Fruit fly (Drosophila melanogaster) whole organism, embryonic: Measurements from ENCODE around the gene CG1785.

Experiments
- Blimp-1 ChIP-seq: fragments of 200-800 bp; sonication (Bioruptor generic); optimal IDR thresholded peaks from 3 replicates; lab custom pipeline; 2018; ENCODE audit warnings: missing biosample characterization, missing genetic modification characterization, mild to moderate bottlenecking, moderate library complexity, missing genetic modification reagents
- CG10462 ChIP-seq: fragments of 200-800 bp; sonication (Bioruptor generic); optimal IDR thresholded peaks from 2 replicates; lab custom pipeline; 2016; ENCODE audit warnings: missing biosample characterization, missing genetic modification characterization
- CG13894 ChIP-seq: fragments of 200-800 bp; sonication (Bioruptor generic); optimal IDR thresholded peaks from 3 replicates; lab custom pipeline; 2018; ENCODE audit warnings: missing biosample characterization, mild to moderate bottlenecking, missing genetic modification characterization, moderate library complexity
- CG14441 ChIP-seq: fragments of 200-800 bp; sonication (Bioruptor generic); IDR thresholded peaks from 2 replicates; pipeline ENCODE4 v1.3.6; 2022; ENCODE audit warnings: missing biosample characterization, missing genetic modification characterization
- CG14710 ChIP-seq: fragments of 200-800 bp; sonication (Bioruptor generic); optimal IDR thresholded peaks from 3 replicates; lab custom pipeline; 2019; ENCODE audit warnings: missing biosample characterization, mild to moderate bottlenecking, missing genetic modification characterization, moderate library complexity
- CG15601 ChIP-seq: fragments of 200-800 bp; sonication (Bioruptor generic); optimal IDR thresholded peaks from 3 replicates; lab custom pipeline; 2019; ENCODE audit warnings: missing biosample characterization, mild to moderate bottlenecking, missing genetic modification characterization, moderate library complexity
- CG1602 ChIP-seq: fragments of 200-800 bp; sonication (Bioruptor generic); optimal IDR thresholded peaks from 3 replicates; lab custom pipeline; 2016; ENCODE audit warnings: missing biosample characterization, missing genetic modification characterization
- CG2678 ChIP-seq: fragments of 200-800 bp; sonication (Bioruptor generic); optimal IDR thresholded peaks from 3 replicates; lab custom pipeline; 2019; ENCODE audit warnings: missing biosample characterization, mild to moderate bottlenecking, missing genetic modification characterization, moderate library complexity
- CG30403 ChIP-seq: fragments of 200-800 bp; sonication (Bioruptor generic); optimal IDR thresholded peaks from 3 replicates; lab custom pipeline; 2016; ENCODE audit warnings: missing biosample characterization, missing genetic modification characterization
- CG31224 ChIP-seq: fragments of 200-800 bp; sonication (Bioruptor generic); IDR thresholded peaks from 2 replicates; pipeline ENCODE4 v1.3.6; 2022; ENCODE audit warnings: missing biosample characterization, missing genetic modification characterization
- CG4360 ChIP-seq: fragments of 200-800 bp; sonication (Bioruptor generic); IDR thresholded peaks from 2 replicates; pipeline ENCODE4 v1.3.6; 2022; ENCODE audit warnings: missing biosample characterization, missing genetic modification characterization
- CG7372 ChIP-seq: fragments of 200-800 bp; sonication (Bioruptor generic); IDR thresholded peaks from 2 replicates; pipeline ENCODE4 v1.3.6; 2022; ENCODE audit warnings: missing biosample characterization, missing genetic modification characterization
- CG7839 ChIP-seq: fragments of 200-800 bp; sonication (Bioruptor generic); optimal IDR thresholded peaks from 3 replicates; lab custom pipeline; 2018; ENCODE audit warnings: missing biosample characterization, mild to moderate bottlenecking, missing genetic modification characterization, moderate library complexity
- CG8388 ChIP-seq: fragments of 200-800 bp; sonication (Bioruptor generic); optimal IDR thresholded peaks from 2 replicates; lab custom pipeline; 2019; ENCODE audit warnings: missing biosample characterization, mild to moderate bottlenecking, missing genetic modification characterization, moderate library complexity
- CG8478 ChIP-seq: fragments of >200 bp; optimal IDR thresholded peaks from 2 replicates; lab custom pipeline; 2018
- CG9876 ChIP-seq: fragments of 200-800 bp; sonication (Bioruptor generic); optimal IDR thresholded peaks from 2 replicates; lab custom pipeline; 2016; ENCODE audit warnings: missing biosample characterization, missing genetic modification characterization
- CoRest ChIP-seq: fragments of 200-800 bp; sonication (Bioruptor generic); optimal IDR thresholded peaks from 3 replicates; lab custom pipeline; 2018; ENCODE audit warnings: missing biosample characterization, mild to moderate bottlenecking, missing genetic modification characterization, moderate library complexity
- Dip3 ChIP-seq: fragments of 200-800 bp; sonication (Bioruptor generic); optimal IDR thresholded peaks from 3 replicates; lab custom pipeline; 2016; ENCODE audit warnings: missing biosample characterization, missing genetic modification characterization
- Doc2 ChIP-seq: fragments of 200-800 bp; sonication (Bioruptor generic); IDR thresholded peaks from 2 replicates; pipeline ENCODE4 v1.3.6; 2022; ENCODE audit warnings: missing biosample characterization, missing genetic modification characterization
- Hr39 ChIP-seq: fragments of >200 bp; optimal IDR thresholded peaks from 2 replicates; lab custom pipeline; 2017
- Meics ChIP-seq: fragments of 200-800 bp; sonication (Bioruptor generic); optimal IDR thresholded peaks from 2 replicates; lab custom pipeline; 2017; ENCODE audit warnings: missing biosample characterization, mild to moderate bottlenecking, missing genetic modification characterization
- Nf-YB ChIP-seq: fragments of 200-800 bp; sonication (Bioruptor generic); optimal IDR thresholded peaks from 3 replicates; lab custom pipeline; 2019; ENCODE audit warnings: missing biosample characterization, mild to moderate bottlenecking, missing genetic modification characterization, moderate library complexity
- Nf-YC ChIP-seq: fragments of 200-800 bp; optimal IDR thresholded peaks from 3 replicates; lab custom pipeline; 2019; ENCODE audit warnings: missing biosample characterization, mild to moderate bottlenecking, missing genetic modification characterization, moderate library complexity
- Sox102F ChIP-seq: fragments of 200-800 bp; sonication (Bioruptor generic); optimal IDR thresholded peaks from 2 replicates; lab custom pipeline; 2018; ENCODE audit warnings: missing biosample characterization, mild to moderate bottlenecking, missing genetic modification characterization, moderate library complexity
- abd-A ChIP-seq: fragments of 200-800 bp; sonication (Bioruptor generic); optimal IDR thresholded peaks from 3 replicates; lab custom pipeline; 2019; ENCODE audit warnings: missing biosample characterization, mild to moderate bottlenecking, missing genetic modification characterization, moderate library complexity
- amos ChIP-seq: fragments of 200-800 bp; sonication (Bioruptor generic); IDR thresholded peaks from 2 replicates; pipeline ENCODE4 v1.3.6; 2022; ENCODE audit warnings: missing biosample characterization, missing genetic modification characterization; ENCODE audit not compliant: partially characterized antibody
- cg ChIP-seq: fragments of 200-800 bp; sonication (Bioruptor generic); optimal IDR thresholded peaks from 3 replicates; lab custom pipeline; 2019; ENCODE audit warnings: missing biosample characterization, mild to moderate bottlenecking, missing genetic modification characterization, moderate library complexity
- crol ChIP-seq: fragments of 200-800 bp; sonication (Bioruptor generic); IDR thresholded peaks from 2 replicates; pipeline ENCODE4 v1.3.6; 2022; ENCODE audit warnings: missing biosample characterization, missing genetic modification characterization
- eve ChIP-seq, 2 experiments: fragments of >200 bp; optimal IDR thresholded peaks; 2 replicates each; lab custom pipeline; 2017; ENCODE audit warnings: missing biosample characterization in 2 of 2, missing genetic modification characterization in 2 of 2
- ewg ChIP-seq: fragments of 200-800 bp; sonication (Bioruptor generic); optimal IDR thresholded peaks from 3 replicates; lab custom pipeline; 2017; ENCODE audit warnings: mild to moderate bottlenecking, missing biosample characterization, missing genetic modification reagents, missing genetic modification characterization
- gem ChIP-seq: fragments of 200-800 bp; sonication (Bioruptor generic); optimal IDR thresholded peaks from 2 replicates; lab custom pipeline; 2019; ENCODE audit warnings: missing biosample characterization, mild to moderate bottlenecking, missing genetic modification characterization, moderate library complexity
- grau ChIP-seq: fragments of 200-800 bp; optimal IDR thresholded peaks from 3 replicates; lab custom pipeline; 2019; ENCODE audit warnings: missing biosample characterization, mild to moderate bottlenecking, missing genetic modification characterization, moderate library complexity
- lbe ChIP-seq: fragments of 200-800 bp; sonication (Bioruptor generic); optimal IDR thresholded peaks from 2 replicates; lab custom pipeline; 2016; ENCODE audit warnings: missing biosample characterization, mild to moderate bottlenecking, missing genetic modification characterization
- phol ChIP-seq: fragments of 200-800 bp; sonication (Bioruptor generic); optimal IDR thresholded peaks from 3 replicates; lab custom pipeline; 2018; ENCODE audit warnings: missing biosample characterization, mild to moderate bottlenecking, missing genetic modification characterization, moderate library complexity
- repo ChIP-seq: fragments of 200-800 bp; sonication (Bioruptor generic); optimal IDR thresholded peaks from 2 replicates; lab custom pipeline; 2016; ENCODE audit warnings: missing biosample characterization, missing genetic modification characterization
- sens ChIP-seq: fragments of 200-800 bp; sonication (Bioruptor generic); peaks from one replicate; lab custom pipeline; 2016; ENCODE audit warnings: missing biosample characterization, missing genetic modification characterization
- slbo ChIP-seq: fragments of 200-800 bp; sonication (Bioruptor generic); IDR thresholded peaks from 2 replicates; pipeline ENCODE4 v1.3.6; 2022; ENCODE audit warnings: missing biosample characterization, missing genetic modification characterization
- sob ChIP-seq: fragments of 200-800 bp; sonication (Bioruptor generic); IDR thresholded peaks from 2 replicates; pipeline ENCODE4 v1.3.6; 2022; ENCODE audit warnings: missing biosample characterization, missing genetic modification characterization
- tin ChIP-seq: fragments of 200-800 bp; sonication (Bioruptor generic); optimal IDR thresholded peaks from 3 replicates; lab custom pipeline; 2016; ENCODE audit warnings: missing biosample characterization, missing genetic modification characterization
- yki ChIP-seq: fragments of >200 bp; optimal IDR thresholded peaks from 3 replicates; lab custom pipeline; 2018

The CG1785 gene

dm6 chrX:8731464-8731863 lies 16.7 kb downstream of the CG1785 start (continued):
- TF ChIP-seq Blimp-1 (no peak), grau (tag; lab: Kevin White, UChicago) (peak; percentile 3), lbe (GFP tag; lab: Kevin White, UChicago) (no peak), CoRest (tag; lab: Kevin White, UChicago) (peak; percentile 6), phol (tag; lab: Kevin White, UChicago) (peak; percentile 18), slbo (no peak), CG30403 (GFP tag; lab: Kevin White, UChicago) (peak; percentile 14), tin (GFP tag; lab: Kevin White, UChicago) (no peak), CG14441 (GFP tag; lab: Robert Waterston, UW) (no peak), CG31224 (no peak), repo (GFP tag; lab: Kevin White, UChicago) (no peak), amos (GFP tag; lab: Robert Waterston, UW) (no peak), gem (peak; percentile 57), CG15601 (no peak), Meics (GFP tag; lab: Kevin White, UChicago) (no peak), CG8388 (GFP tag; lab: Kevin White, UChicago) (peak; percentile 4), CG10462 (GFP tag; lab: Kevin White, UChicago) (no peak), CG7839 (peak; percentile 30), CG9876 (GFP tag; lab: Kevin White, UChicago) (no peak), eve (GFP tag; optimal IDR thresholded peaks at IDR 0.05; lab: Kevin White, UChicago) (peak in 1 of 2 experiments; percentile 17), CG2678 (tag; lab: Kevin White, UChicago) (peak; percentile 37), CG1602 (GFP tag; lab: Kevin White, UChicago) (peak; percentile 1), CG14710 (peak; percentile 0), Doc2 (GFP tag; lab: Robert Waterston, UW) (no peak), yki (lab: Kevin White, UChicago) (no peak), Sox102F (GFP tag; lab: Kevin White, UChicago) (peak; percentile 0), Dip3 (GFP tag; lab: Kevin White, UChicago) (no peak)

DNA sequence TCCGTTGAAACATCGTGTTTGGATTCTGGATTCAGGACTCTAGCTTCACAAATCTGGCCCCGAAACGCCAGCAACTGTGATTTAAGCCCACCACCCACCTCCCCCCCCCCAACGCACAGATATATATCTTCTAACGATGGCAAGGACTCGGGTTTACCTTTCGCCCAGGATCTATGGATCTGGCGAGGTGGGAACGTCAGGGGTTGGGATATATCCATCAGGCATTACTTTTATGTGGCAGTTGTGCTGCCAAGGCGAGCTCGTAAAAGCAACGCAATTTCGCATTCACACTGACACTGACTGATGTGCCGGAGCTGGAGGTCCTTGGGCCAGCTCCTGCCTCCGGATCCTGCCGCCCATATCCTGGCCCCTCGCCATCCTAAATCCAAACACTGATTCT lies 17.6 kb downstream of the CG1785 start:
- peak; percentile 95 for TF ChIP-seq CG13894 (tag; lab: Kevin White, UChicago)
- TF ChIP-seq abd-A (tag; lab: Kevin White, UChicago) = peak; percentile 42
- no peak for TF ChIP-seq CG4360 (GFP tag; lab: Robert Waterston, UW)

- no peak for TF ChIP-seq tin (GFP tag; lab: Kevin White, UChicago)
- peak; percentile 8 for TF ChIP-seq Nf-YB (GFP tag; lab: Kevin White, UChicago)
- TF ChIP-seq Dip3 (GFP tag; lab: Kevin White, UChicago) = no peak
- TF ChIP-seq CG8478 = no peak
- peak; percentile 36 for TF ChIP-seq cg (GFP tag; lab: Kevin White, UChicago)
- TF ChIP-seq crol (GFP tag; lab: Robert Waterston, UW) = 0 out of 2 replicates have a peak, but pooled peaks have one; percentile 11
- 0 out of 2 replicates have a peak, but pooled peaks have one; percentile 26 for TF ChIP-seq CG7372 (GFP tag; lab: Robert Waterston, UW)
- no peak for TF ChIP-seq sob (GFP tag; lab: Robert Waterston, UW)
- TF ChIP-seq Nf-YC (tag; lab: Kevin White, UChicago) = peak; percentile 62
- TF ChIP-seq ewg (GFP tag; lab: Kevin White, UChicago) = peak; percentile 52
- TF ChIP-seq Hr39 (lab: Kevin White, UChicago) = peak; percentile 92
- peak; percentile 31 for TF ChIP-seq sens
- TF ChIP-seq abd-A (tag; lab: Kevin White, UChicago) = peak; percentile 65
Observed at dm6 chrX:8743456-8743965, 28.8 kb downstream of the CG1785 start.
